Worm (Caenorhabditis elegans): Measurements from ENCODE around the gene abi-1.

- TF ChIP-seq nhr-237 (tag; optimal IDR thresholded peaks at IDR 0.05): no peak
- TF ChIP-seq elt-1 (tag; optimal IDR thresholded peaks at IDR 0.05): no peak
- TF ChIP-seq daf-12 (tag; optimal IDR thresholded peaks at IDR 0.05): no peak
- TF ChIP-seq elt-3 (tag; optimal IDR thresholded peaks at IDR 0.05): no peak
Measured at ce11 chrIII:5732925-5733324, 40.4 kb upstream of the abi-1 start, which contains the start of gene B0244.17.

Measured in whole organism, L3 larva.